1 fruit fly cellular context compared by ENCODE assay signal in the genomic region with DNA sequence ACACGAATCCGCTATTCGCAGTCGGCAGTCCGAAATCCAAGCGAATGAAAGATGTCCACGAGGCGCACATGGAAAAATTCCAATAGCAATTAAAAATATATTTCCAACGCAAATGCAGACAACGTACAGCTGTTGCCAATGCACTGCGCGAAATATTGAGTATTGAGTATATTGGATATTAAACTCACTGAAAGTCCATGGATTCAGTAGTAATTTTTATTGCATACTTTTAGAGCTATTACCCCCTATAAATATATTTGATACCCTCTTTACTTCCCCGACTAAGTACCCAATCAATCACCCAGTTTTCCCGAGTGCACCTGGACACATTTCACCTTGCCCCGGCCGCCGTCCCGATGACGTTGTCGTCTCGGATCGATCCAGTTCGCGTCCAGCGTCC.
A peak's percentile ranks its signal among the peaks of the same experiment; 100 is the strongest.
TF ChIP-seq lines count a peak whose summit lies in the region.

No protein-coding gene starts in this region.

TF ChIP-seq in whole organism, prepupa, 60 proteins besides CTCF, POLR2A, EP300 and RAD21 (continued from another document):
- peak; percentile 94 for TF ChIP-seq Hr4 (GFP tag; optimal IDR thresholded peaks at IDR 0.05; lab: Kevin White, UChicago)
- peak; percentile 11 for TF ChIP-seq CG8632 (GFP tag; optimal IDR thresholded peaks at IDR 0.05; lab: Kevin White, UChicago)
- no peak for TF ChIP-seq fd59A (GFP tag; optimal IDR thresholded peaks at IDR 0.05; lab: Kevin White, UChicago)
- TF ChIP-seq dsx (GFP tag; optimal IDR thresholded peaks at IDR 0.05; lab: Kevin White, UChicago; ENCODE audit: poor library complexity, severe bottlenecking): no peak
- no peak for TF ChIP-seq CG6854 (GFP tag; optimal IDR thresholded peaks at IDR 0.05; lab: Kevin White, UChicago)
- TF ChIP-seq Lpt (GFP tag; optimal IDR thresholded peaks at IDR 0.05; lab: Kevin White, UChicago): peak; percentile 86
- peak; percentile 19 for TF ChIP-seq CG10669 (GFP tag; optimal IDR thresholded peaks at IDR 0.05; lab: Kevin White, UChicago)
- no peak for TF ChIP-seq Blimp-1 (GFP tag; optimal IDR thresholded peaks at IDR 0.05; lab: Kevin White, UChicago)
- peak; percentile 60 for TF ChIP-seq OdsH (GFP tag; optimal IDR thresholded peaks at IDR 0.05; lab: Kevin White, UChicago)
- TF ChIP-seq CG4318 (GFP tag; optimal IDR thresholded peaks at IDR 0.05; lab: Kevin White, UChicago): peak; percentile 88
- peak; percentile 87 for TF ChIP-seq Eip78C (GFP tag; lab: Kevin White, UChicago)
- peak; percentile 2 for TF ChIP-seq CG34406 (GFP tag; optimal IDR thresholded peaks at IDR 0.05; lab: Kevin White, UChicago)
- TF ChIP-seq topi (GFP tag; optimal IDR thresholded peaks at IDR 0.05; lab: Kevin White, UChicago): peak; percentile 18
- peak; percentile 59 for TF ChIP-seq svp (GFP tag; lab: Kevin White, UChicago)
- no peak for TF ChIP-seq CG11902 (GFP tag; optimal IDR thresholded peaks at IDR 0.05; lab: Kevin White, UChicago)
- no peak for TF ChIP-seq Eip93F (GFP tag; optimal IDR thresholded peaks at IDR 0.05; lab: Kevin White, UChicago)
- no peak for TF ChIP-seq vri (GFP tag; optimal IDR thresholded peaks at IDR 0.05; lab: Kevin White, UChicago)
- TF ChIP-seq esn (GFP tag; optimal IDR thresholded peaks at IDR 0.05; lab: Kevin White, UChicago): no peak
- TF ChIP-seq CG6163 (GFP tag; IDR thresholded peaks at IDR 0.05; lab: Robert Waterston, UW): peak; percentile 82
- peak; percentile 41 for TF ChIP-seq CG11762 (GFP tag; optimal IDR thresholded peaks at IDR 0.05; lab: Kevin White, UChicago; ENCODE audit: insufficient read depth)
